Worm (Caenorhabditis elegans): Measurements from ENCODE around the gene grl-23.
A peak's percentile ranks its signal among the peaks of the same experiment; 100 is the strongest.

grl-23 gene

ce11 chrV:12526124-12526523, 50.6 kb downstream of the grl-23 start:
- TF ChIP-seq ceh-63 (GFP tag; optimal IDR thresholded peaks at IDR 0.05), result no peak
- TF ChIP-seq C04F5.9 (tag; optimal IDR thresholded peaks at IDR 0.05), result no peak
- no peak for TF ChIP-seq nhr-28 (tag; optimal IDR thresholded peaks at IDR 0.05)
- peak; percentile 99 for TF ChIP-seq blmp-1 (tag; optimal IDR thresholded peaks at IDR 0.05)
- no peak for TF ChIP-seq skn-1 (tag; optimal IDR thresholded peaks at IDR 0.05)

ce11 chrV:12525526-12525925, 51.2 kb downstream of the grl-23 start, which contains the start of gene dyf-4:
Gene dyf-4 (minus strand): TSS chrV:12525738.
- TF ChIP-seq nhr-85 (tag), result no peak
- no peak for TF ChIP-seq F16B12.6 (tag; optimal IDR thresholded peaks at IDR 0.05)
- TF ChIP-seq ceh-88 (GFP tag; IDR thresholded peaks at IDR 0.05), result no peak
- TF ChIP-seq unc-130 (tag; optimal IDR thresholded peaks at IDR 0.05), result no peak
- peak; percentile 93 for TF ChIP-seq blmp-1 (tag; optimal IDR thresholded peaks at IDR 0.05)
- TF ChIP-seq ceh-8 (GFP tag; optimal IDR thresholded peaks at IDR 0.05), result no peak
